Worm (Caenorhabditis elegans) whole organism, L4 larva: Measurements from ENCODE around the gene mpst-4.
A peak's percentile ranks its signal among the peaks of the same experiment; 100 is the strongest.
"Not testable (repeated sequence)": the region's sequence is repeated elsewhere in the genome, so short reads cannot be mapped to it uniquely, and the experiment has no call there.

Source experiments
- F37D6.2 ChIP-seq: sonication (generic microtip); optimal IDR thresholded peaks from 2 replicates; lab custom pipeline; 2016; ENCODE audit warnings: mild to moderate bottlenecking, missing genetic modification characterization, missing compliant biosample characterization
- F44E2.7 ChIP-seq: fragments of 200-800 bp; sonication (Bioruptor generic); IDR thresholded peaks from 2 replicates; pipeline ENCODE4 v2.1.2; 2022; ENCODE audit warnings: missing genetic modification characterization, missing compliant biosample characterization
- R02D3.7 ChIP-seq: fragments of 150-350 bp; sonication (generic microtip); optimal IDR thresholded peaks from 3 replicates; lab custom pipeline; 2014; ENCODE audit warnings: missing biosample characterization, missing genetic modification characterization
- T26A8.4 ChIP-seq: fragments of 200-800 bp; sonication (Bioruptor generic); IDR thresholded peaks from 2 replicates; pipeline ENCODE4 v1.3.6; 2022; ENCODE audit warnings: missing genetic modification characterization, missing compliant biosample characterization
- aha-1 ChIP-seq: fragments of 150-350 bp; peaks from one replicate; lab custom pipeline; 2014; ENCODE audit warnings: missing biosample characterization, missing genetic modification characterization
- aly-2 ChIP-seq: sonication (generic microtip); optimal IDR thresholded peaks from 2 replicates; lab custom pipeline; 2018; ENCODE audit warnings: missing biosample characterization, missing genetic modification characterization
- ama-1 ChIP-seq: fragments of 150-350 bp; optimal IDR thresholded peaks from 2 replicates; lab custom pipeline; 2014; ENCODE audit warnings: inconsistent platforms, mixed read lengths
- ceh-32 ChIP-seq: sonication (generic microtip); optimal IDR thresholded peaks from 2 replicates; lab custom pipeline; 2016; ENCODE audit warnings: mild to moderate bottlenecking, missing genetic modification characterization, missing compliant biosample characterization; ENCODE audit not compliant: poor library complexity
- ceh-62 ChIP-seq: sonication (generic microtip); optimal IDR thresholded peaks from 2 replicates; lab custom pipeline; 2017; ENCODE audit warnings: missing biosample characterization, missing genetic modification characterization
- ces-1 ChIP-seq: fragments of 150-350 bp; sonication (generic microtip); optimal IDR thresholded peaks from 4 replicates; lab custom pipeline; 2014; ENCODE audit warnings: missing biosample characterization, missing genetic modification reagents, missing genetic modification characterization
- daf-12 ChIP-seq: fragments of 150-350 bp; optimal IDR thresholded peaks from 2 replicates; lab custom pipeline; 2014; ENCODE audit warnings: missing biosample characterization, missing genetic modification reagents, missing genetic modification characterization
- daf-16 ChIP-seq, 3 experiments: sonication (generic microtip); optimal IDR thresholded peaks; 2 replicates each; lab custom pipeline; 2016 to 2017; ENCODE audit warnings: missing genetic modification characterization in 3 of 3, missing genetic modification reagents in 3 of 3, mild to moderate bottlenecking in 2 of 3, missing compliant biosample characterization in 2 of 3, missing biosample characterization in 1 of 3, moderate library complexity in 1 of 3
- dpl-1 ChIP-seq: fragments of 150-350 bp; optimal IDR thresholded peaks from 2 replicates; lab custom pipeline; 2014; ENCODE audit warnings: missing biosample characterization, missing genetic modification reagents, missing genetic modification characterization
- duxl-1 ChIP-seq: sonication (generic microtip); optimal IDR thresholded peaks from 2 replicates; lab custom pipeline; 2016; ENCODE audit warnings: mild to moderate bottlenecking, missing genetic modification characterization, moderate library complexity, missing compliant biosample characterization; ENCODE audit not compliant: poor library complexity
- dve-1 ChIP-seq: sonication (generic microtip); optimal IDR thresholded peaks from 2 replicates; lab custom pipeline; 2017; ENCODE audit warnings: antibody characterized with exemption, mild to moderate bottlenecking, missing genetic modification characterization, missing compliant biosample characterization; ENCODE audit not compliant: insufficient read depth
- egl-27 ChIP-seq: sonication (generic microtip); optimal IDR thresholded peaks from 3 replicates; lab custom pipeline; 2017; ENCODE audit warnings: missing biosample characterization, missing genetic modification reagents, missing genetic modification characterization
- egl-43 ChIP-seq: fragments of 200-800 bp; sonication (Bioruptor generic); IDR thresholded peaks from 2 replicates; pipeline ENCODE4 v1.3.6; 2022; ENCODE audit warnings: missing genetic modification reagents, missing genetic modification characterization, missing compliant biosample characterization
- fkh-10 ChIP-seq: fragments of 150-350 bp; optimal IDR thresholded peaks from 2 replicates; lab custom pipeline; 2014; ENCODE audit warnings: missing biosample characterization, missing genetic modification reagents, missing genetic modification characterization
- fos-1 ChIP-seq: fragments of 150-350 bp; optimal IDR thresholded peaks from 2 replicates; lab custom pipeline; 2014; ENCODE audit warnings: missing biosample characterization, missing genetic modification characterization
- hif-1 ChIP-seq, 2 experiments: sonication (generic microtip); optimal IDR thresholded peaks; 2 replicates each; lab custom pipeline; 2016 to 2017; ENCODE audit warnings: missing compliant biosample characterization in 2 of 2, missing genetic modification characterization in 2 of 2, missing genetic modification reagents in 2 of 2, missing genotype in 2 of 2, mild to moderate bottlenecking in 1 of 2
- hlh-11 ChIP-seq: fragments of 200-800 bp; sonication (Bioruptor generic); optimal IDR thresholded peaks from 2 replicates; lab custom pipeline; 2018; ENCODE audit warnings: mild to moderate bottlenecking, missing genetic modification characterization, missing compliant biosample characterization
- lin-15B ChIP-seq: fragments of 150-350 bp; sonication (generic microtip); optimal IDR thresholded peaks from 3 replicates; lab custom pipeline; 2014; ENCODE audit warnings: missing biosample characterization, missing genetic modification characterization
- lin-38 ChIP-seq: fragments of 200-800 bp; sonication (Bioruptor generic); IDR thresholded peaks from 2 replicates; pipeline ENCODE4 v1.3.6; 2022; ENCODE audit warnings: missing genetic modification reagents, missing genetic modification characterization, missing compliant biosample characterization
- lsy-2 ChIP-seq, 2 experiments: fragments of 150-350 bp in 1 of 2; sonication (generic microtip) in 1 of 2; optimal IDR thresholded peaks; 2 replicates each; lab custom pipeline; 2014 to 2017; ENCODE audit warnings: missing biosample characterization in 2 of 2, missing genetic modification characterization in 2 of 2
- madf-5 ChIP-seq, 2 experiments: fragments of 200-800 bp; sonication (Bioruptor generic); IDR thresholded peaks; 2 replicates each; pipeline ENCODE4 v1.3.6; 2022; ENCODE audit warnings: missing compliant biosample characterization in 2 of 2, missing genetic modification characterization in 2 of 2
- mdl-1 ChIP-seq, 2 experiments: fragments of 150-350 bp in 1 of 2; sonication (generic microtip) in 1 of 2; optimal IDR thresholded peaks; 2 replicates each; lab custom pipeline; 2014 to 2017; ENCODE audit warnings: missing biosample characterization in 2 of 2, missing genetic modification characterization in 2 of 2
- mdt-29 ChIP-seq: fragments of 200-800 bp; sonication (Bioruptor generic); IDR thresholded peaks from 2 replicates; pipeline ENCODE4 v1.3.6; 2022; ENCODE audit warnings: missing genetic modification reagents, missing genetic modification characterization, missing compliant biosample characterization
- mxl-3 ChIP-seq: fragments of 200-800 bp; sonication (Bioruptor generic); optimal IDR thresholded peaks from 2 replicates; lab custom pipeline; 2018; ENCODE audit warnings: mild to moderate bottlenecking, missing genetic modification characterization, missing compliant biosample characterization
- nhr-11 ChIP-seq: fragments of 150-350 bp; optimal IDR thresholded peaks from 2 replicates; lab custom pipeline; 2014; ENCODE audit warnings: missing biosample characterization, missing genetic modification characterization
- nhr-111 ChIP-seq: fragments of 200-800 bp; sonication (Bioruptor generic); optimal IDR thresholded peaks from 2 replicates; lab custom pipeline; 2018; ENCODE audit warnings: mild to moderate bottlenecking, missing genetic modification characterization, missing compliant biosample characterization
- nhr-6 ChIP-seq: fragments of 150-350 bp; optimal IDR thresholded peaks from 2 replicates; lab custom pipeline; 2014; ENCODE audit warnings: missing biosample characterization, missing genetic modification characterization
- nhr-76 ChIP-seq: fragments of 150-350 bp; optimal IDR thresholded peaks from 2 replicates; lab custom pipeline; 2014; ENCODE audit warnings: missing biosample characterization, missing genetic modification characterization
- saeg-2 ChIP-seq: fragments of 200-800 bp; sonication (Bioruptor generic); IDR thresholded peaks from 2 replicates; pipeline ENCODE4 v1.3.6; 2022; ENCODE audit warnings: missing genetic modification reagents, missing genetic modification characterization, missing compliant biosample characterization
- set-16 ChIP-seq: fragments of 200-800 bp; sonication (Bioruptor generic); IDR thresholded peaks from 2 replicates; pipeline ENCODE4 v1.3.6; 2022; ENCODE audit warnings: missing genetic modification reagents, missing genetic modification characterization, missing compliant biosample characterization
- snpc-1.2 ChIP-seq: fragments of 200-800 bp; sonication (Bioruptor generic); IDR thresholded peaks from 2 replicates; pipeline ENCODE4 v1.3.6; 2022; ENCODE audit warnings: missing genetic modification reagents, missing genetic modification characterization, missing compliant biosample characterization
- spr-3 ChIP-seq: fragments of 200-800 bp; sonication (Bioruptor generic); optimal IDR thresholded peaks from 2 replicates; lab custom pipeline; 2018; ENCODE audit warnings: mild to moderate bottlenecking, missing genetic modification characterization, missing compliant biosample characterization
- unc-39 ChIP-seq: sonication (generic microtip); optimal IDR thresholded peaks from 2 replicates; lab custom pipeline; 2017; ENCODE audit warnings: missing biosample characterization, missing genetic modification characterization
- unc-62 ChIP-seq, 3 experiments: fragments of 150-350 bp in 1 of 3; sonication (generic microtip); optimal IDR thresholded peaks in 2 of 3; peaks in 1 of 3; 1 replicate in 1 of 3; 2 replicates in 2 of 3; lab custom pipeline; 2014 to 2017; ENCODE audit warnings: missing biosample characterization in 3 of 3, missing genetic modification characterization in 3 of 3, missing genetic modification reagents in 3 of 3, missing genotype in 1 of 3
- zag-1 ChIP-seq: fragments of 150-350 bp; optimal IDR thresholded peaks from 2 replicates; lab custom pipeline; 2014; ENCODE audit warnings: missing biosample characterization, missing genetic modification characterization
- zfp-3 ChIP-seq: fragments of 200-800 bp; sonication (Bioruptor generic); conservative IDR thresholded peaks from 2 replicates; pipeline ENCODE4 v1.3.6; 2022; ENCODE audit warnings: missing genetic modification reagents, missing genetic modification characterization, missing compliant biosample characterization
- zip-2 ChIP-seq: fragments of 150-350 bp; optimal IDR thresholded peaks from 2 replicates; lab custom pipeline; 2014; ENCODE audit warnings: missing biosample characterization, missing genetic modification characterization
- ztf-7 ChIP-seq: fragments of 150-350 bp; optimal IDR thresholded peaks from 2 replicates; lab custom pipeline; 2014; ENCODE audit warnings: missing biosample characterization, missing genetic modification characterization

The mpst-4 gene

DNA sequence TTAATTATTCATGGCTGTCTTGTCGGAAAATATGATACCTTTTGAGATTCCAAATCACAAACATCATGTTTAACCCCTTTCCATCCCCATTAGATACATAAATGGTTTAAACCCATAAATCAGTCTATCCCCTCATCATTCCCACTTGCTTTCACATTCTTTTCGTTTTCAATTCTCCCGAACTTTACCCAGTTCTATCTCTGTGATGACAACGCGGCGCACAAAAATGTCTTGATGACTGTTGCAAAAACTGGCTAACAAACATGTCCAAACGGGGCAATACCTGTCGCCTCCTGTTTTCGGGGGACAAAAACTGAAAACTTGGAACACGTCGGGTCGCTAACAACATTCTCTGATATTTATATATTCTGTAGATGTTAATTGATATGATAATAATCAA lies 2.8 kb upstream of the mpst-4 start (continued):
- TF ChIP-seq daf-12 (tag; lab: Kevin White, UChicago) (no peak), zag-1 (tag; lab: Kevin White, UChicago) (no peak), egl-43 (GFP tag; lab: Robert Waterston, UW) (no peak), nhr-76 (tag; lab: Kevin White, UChicago) (no peak), saeg-2 (no peak), madf-5 (GFP tag; IDR thresholded peaks at IDR 0.05; lab: Robert Waterston, UW) (0 out of 4 replicates have a peak, but pooled peaks of 1 of the 2 experiments have one; percentile 16), ces-1 (GFP tag; lab: Kevin White, UChicago) (no peak), hif-1 (tag; optimal IDR thresholded peaks at IDR 0.05; lab: Kevin White, UChicago) (no peak), dpl-1 (GFP tag; lab: Kevin White, UChicago) (peak; percentile 16), mdt-29 (GFP tag; lab: Robert Waterston, UW) (no peak), snpc-1.2 (GFP tag; lab: Robert Waterston, UW) (no peak), hlh-11 (tag; lab: Kevin White, UChicago) (peak; percentile 71), lin-38 (GFP tag; lab: Robert Waterston, UW) (no peak), spr-3 (no peak), zip-2 (tag; lab: Kevin White, UChicago) (no peak), nhr-111 (GFP tag; lab: Kevin White, UChicago) (no peak), lin-15B (tag; lab: Kevin White, UChicago) (no peak), aha-1 (tag; lab: Kevin White, UChicago) (peak; percentile 73), egl-27 (tag; lab: Kevin White, UChicago) (no peak)

DNA sequence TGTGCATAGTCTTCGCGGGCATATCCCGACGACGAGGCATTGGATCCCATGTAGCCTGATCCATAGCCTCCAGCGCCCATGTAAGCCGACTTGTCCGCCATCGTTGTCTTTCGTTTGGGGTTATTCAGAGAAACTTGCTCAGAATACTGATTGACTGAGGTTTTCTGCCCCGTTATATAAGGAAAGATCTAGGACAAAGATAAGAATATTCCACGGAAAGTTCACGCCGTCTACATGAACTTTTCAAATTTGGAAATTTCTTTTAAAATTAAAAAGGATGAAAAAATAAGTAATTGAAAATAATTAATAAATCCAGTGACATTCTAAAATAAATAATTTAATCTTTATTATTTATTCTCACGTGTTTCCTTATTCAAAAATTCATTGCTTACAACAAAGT lies 3.0 kb downstream of the mpst-4 start, which contains the start of the genes nspd-5 and F11G11.4:
nspd-5 (minus strand) TSS at position 101 of the 400 bp plus-strand sequence.
F11G11.4 (plus strand) TSS at position 335 of the 400 bp plus-strand sequence.
- not testable (repeated sequence) for TF ChIP-seq lsy-2 (tag; optimal IDR thresholded peaks at IDR 0.05; lab: Kevin White, UChicago); F37D6.2 (tag; lab: Kevin White, UChicago); nhr-6

DNA sequence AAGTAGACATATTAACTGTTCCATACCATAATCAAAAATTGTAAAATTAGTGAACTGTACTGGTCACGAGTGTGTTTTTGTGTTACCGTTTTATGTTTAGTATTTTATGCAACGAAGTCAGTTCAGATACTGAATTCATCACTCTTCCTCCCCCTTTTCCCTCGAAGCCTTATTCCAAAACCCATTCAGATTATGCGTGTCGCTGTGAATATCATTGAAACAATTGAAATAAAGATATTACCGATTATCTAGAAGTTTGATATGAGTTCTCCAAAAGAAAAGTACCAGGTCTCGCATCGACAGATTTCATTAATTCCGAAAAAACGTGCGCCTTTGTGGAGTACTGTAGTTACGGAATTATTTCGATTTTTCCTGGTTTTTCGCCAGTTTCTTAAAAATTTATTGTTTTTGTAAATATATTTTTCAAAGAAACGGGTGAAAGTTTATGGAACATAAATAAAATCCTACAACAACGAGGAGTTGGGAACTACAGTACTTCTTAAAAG lies 4.3 kb downstream of the mpst-4 start:
- no peak for TF ChIP-seq set-16 (GFP tag; lab: Robert Waterston, UW)
- TF ChIP-seq daf-12 (tag; lab: Kevin White, UChicago) = no peak
- TF ChIP-seq mdl-1 (tag; optimal IDR thresholded peaks at IDR 0.05; lab: Kevin White, UChicago) = no peak
- no peak for TF ChIP-seq fkh-10 (GFP tag; lab: Kevin White, UChicago)
- no peak for TF ChIP-seq fos-1 (tag; lab: Kevin White, UChicago)
- peak; percentile 20 for TF ChIP-seq dpl-1 (GFP tag; lab: Kevin White, UChicago)
- TF ChIP-seq zfp-3 (GFP tag; lab: Robert Waterston, UW) = 0 out of 2 replicates have a peak, but pooled peaks have one; percentile 29
- peak; percentile 95 for TF ChIP-seq aha-1 (tag; lab: Kevin White, UChicago)
- TF ChIP-seq ztf-7 (tag; lab: Kevin White, UChicago) = no peak
- no peak for TF ChIP-seq R02D3.7
- no peak for TF ChIP-seq unc-39 (tag; lab: Kevin White, UChicago)
- peak; percentile 71 for TF ChIP-seq ama-1 (lab: Kevin White, UChicago)
- TF ChIP-seq mdt-29 (GFP tag; lab: Robert Waterston, UW) = no peak
- no peak for TF ChIP-seq aly-2 (tag; lab: Kevin White, UChicago)
- TF ChIP-seq duxl-1 (tag; lab: Kevin White, UChicago) = peak; percentile 38
- TF ChIP-seq unc-62 (GFP tag; optimal IDR thresholded peaks at IDR 0.05 in 1 of 2; lab: Kevin White, UChicago) = no peak
- TF ChIP-seq unc-62 (tag; optimal IDR thresholded peaks at IDR 0.05; lab: Kevin White, UChicago) = no peak
- TF ChIP-seq T26A8.4 = no peak
- no peak for TF ChIP-seq ceh-62 (tag; lab: Kevin White, UChicago)
- no peak for TF ChIP-seq F44E2.7 (GFP tag; lab: Robert Waterston, UW)
- no peak for TF ChIP-seq mxl-3 (GFP tag; lab: Kevin White, UChicago)
- TF ChIP-seq dve-1 (tag; lab: Kevin White, UChicago) = no peak
- TF ChIP-seq spr-3 = no peak
- no peak for TF ChIP-seq egl-27 (tag; lab: Kevin White, UChicago)
- TF ChIP-seq daf-16 (GFP tag; optimal IDR thresholded peaks at IDR 0.05; lab: Kevin White, UChicago) = no peak
- peak; percentile 1 for TF ChIP-seq daf-16 (tag; optimal IDR thresholded peaks at IDR 0.05; lab: Kevin White, UChicago)
- TF ChIP-seq nhr-11 (tag; lab: Kevin White, UChicago) = no peak
- no peak for TF ChIP-seq ceh-32 (tag; lab: Kevin White, UChicago)
